Worm (Caenorhabditis elegans) whole organism, young adult: ENCODE measurements around the gene F09C6.14.

ENCODE experiments used
- F57C9.4 ChIP-seq: sonication (generic microtip); optimal IDR thresholded peaks from 2 replicates; lab custom pipeline; 2017; ENCODE audit warnings: mild to moderate bottlenecking, missing genetic modification characterization, missing compliant biosample characterization
- ceh-100 ChIP-seq: fragments of 200-800 bp; sonication (Bioruptor generic); IDR thresholded peaks from 2 replicates; pipeline ENCODE4 v1.3.6; 2022; ENCODE audit warnings: missing genetic modification reagents, missing genetic modification characterization, missing compliant biosample characterization
- lsy-27 ChIP-seq: sonication (generic microtip); optimal IDR thresholded peaks from 2 replicates; lab custom pipeline; 2017; ENCODE audit warnings: missing genetic modification characterization, mild to moderate bottlenecking, missing compliant biosample characterization, antibody characterized with exemption, missing genotype, borderline replicate concordance; ENCODE audit not compliant: insufficient read depth
- nhr-120 ChIP-seq: fragments of 200-800 bp; sonication (Bioruptor generic); IDR thresholded peaks from 2 replicates; pipeline ENCODE4 v1.3.6; 2022; ENCODE audit warnings: missing genetic modification characterization, missing compliant biosample characterization
- sdz-38 ChIP-seq: sonication (generic microtip); optimal IDR thresholded peaks from 2 replicates; lab custom pipeline; 2016; ENCODE audit warnings: missing genotype, missing genetic modification characterization, missing compliant biosample characterization

DNA sequence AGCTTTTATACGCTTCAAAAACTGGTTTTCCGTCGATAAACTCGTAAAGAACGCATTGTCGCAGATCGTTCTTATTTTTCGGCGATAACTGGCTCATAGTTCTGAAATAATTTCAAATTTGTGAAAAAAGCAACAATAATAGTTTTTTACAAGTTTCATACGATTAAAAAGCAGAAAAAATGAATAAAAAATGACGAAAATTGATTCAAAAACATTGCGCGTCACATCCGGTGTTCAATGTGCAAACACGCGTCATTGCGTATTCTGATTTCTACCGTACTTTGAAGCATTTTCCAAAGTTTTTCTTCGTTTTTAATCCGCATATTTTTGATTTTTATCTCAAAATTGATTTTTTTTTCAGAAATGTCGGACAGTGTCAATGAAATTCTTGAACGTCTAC lies 37.6 kb downstream of the F09C6.14 start, which contains the start of the genes fbxa-206 and Y102A5C.2:
- TF ChIP-seq F57C9.4 (tag; lab: Kevin White, UChicago) (no peak), nhr-120 (GFP tag; lab: Robert Waterston, UW) (no peak), sdz-38 (tag; lab: Kevin White, UChicago) (no peak), lsy-27 (tag; lab: Kevin White, UChicago) (no peak), ceh-100 (GFP tag; lab: Robert Waterston, UW) (no peak)
